Fruit fly (Drosophila melanogaster): ENCODE data around the gene ppk28.
A peak's percentile ranks its signal among the peaks of the same experiment; 100 is the strongest.

Gene ppk28

dm6 chrX:16834259-16834658 lies 28.4 kb downstream of the ppk28 start (continued):
- no peak for TF ChIP-seq amos (GFP tag; IDR thresholded peaks at IDR 0.05; ENCODE audit: partially characterized antibody)
- TF ChIP-seq CG4820 (GFP tag; optimal IDR thresholded peaks at IDR 0.05) = peak; percentile 17
- TF ChIP-seq Dbx (GFP tag; IDR thresholded peaks at IDR 0.05) = no peak
- peak; percentile 21 for TF ChIP-seq fd96Cb (tag; optimal IDR thresholded peaks at IDR 0.05)
- TF ChIP-seq CG10979 (tag; optimal IDR thresholded peaks at IDR 0.05) = peak; percentile 29
- peak; percentile 16 for TF ChIP-seq salm (tag; optimal IDR thresholded peaks at IDR 0.05)
- peak in 1 of 2 experiments; percentile 66 for TF ChIP-seq eve (GFP tag; optimal IDR thresholded peaks at IDR 0.05)
- peak; percentile 62 for TF ChIP-seq CG11504 (tag; optimal IDR thresholded peaks at IDR 0.05)
- TF ChIP-seq Xbp1 (GFP tag; optimal IDR thresholded peaks at IDR 0.05) = peak; percentile 43
- no peak for TF ChIP-seq psq (GFP tag; optimal IDR thresholded peaks at IDR 0.05)
- peak; percentile 27 for TF ChIP-seq fu2 (GFP tag; optimal IDR thresholded peaks at IDR 0.05)
- no peak for TF ChIP-seq CG10462 (GFP tag; optimal IDR thresholded peaks at IDR 0.05)
- no peak for TF ChIP-seq Hr39 (optimal IDR thresholded peaks at IDR 0.05)
- TF ChIP-seq dmrt99B (tag; optimal IDR thresholded peaks at IDR 0.05) = peak; percentile 64
- TF ChIP-seq corto (GFP tag; optimal IDR thresholded peaks at IDR 0.05) = no peak
- TF ChIP-seq Vsx1 (GFP tag; optimal IDR thresholded peaks at IDR 0.05) = no peak
- peak; percentile 75 for TF ChIP-seq CG7839 (tag; optimal IDR thresholded peaks at IDR 0.05)
- peak; percentile 31 for TF ChIP-seq NfI (GFP tag; optimal IDR thresholded peaks at IDR 0.05)
- no peak for TF ChIP-seq dmrt11E (tag; optimal IDR thresholded peaks at IDR 0.05)
- peak; percentile 37 for TF ChIP-seq CG9437 (GFP tag; optimal IDR thresholded peaks at IDR 0.05)
- no peak for TF ChIP-seq Lim3 (GFP tag; IDR thresholded peaks at IDR 0.05)
- no peak for TF ChIP-seq Aef1 (GFP tag; IDR thresholded peaks at IDR 0.05)
- peak; percentile 15 for TF ChIP-seq Hr3 (GFP tag; optimal IDR thresholded peaks at IDR 0.05)
- peak; percentile 42 for TF ChIP-seq chn (GFP tag; optimal IDR thresholded peaks at IDR 0.05)
- peak; percentile 87 for TF ChIP-seq sens (GFP tag)
- no peak for TF ChIP-seq rib (GFP tag; IDR thresholded peaks at IDR 0.05)
- no peak for TF ChIP-seq CkIIα-i1 (GFP tag; IDR thresholded peaks at IDR 0.05)
- peak; percentile 35 for TF ChIP-seq Fer1 (GFP tag; optimal IDR thresholded peaks at IDR 0.05)
- TF ChIP-seq CG15514 (GFP tag; optimal IDR thresholded peaks at IDR 0.05) = no peak
- TF ChIP-seq usp (GFP tag; optimal IDR thresholded peaks at IDR 0.05) = no peak
- TF ChIP-seq schlank (tag; optimal IDR thresholded peaks at IDR 0.05) = no peak
- peak; percentile 42; the same call in 1 of the 2 replicates for TF ChIP-seq CG9215 (GFP tag; IDR thresholded peaks at IDR 0.05)
- no peak for TF ChIP-seq croc (GFP tag; conservative IDR thresholded peaks at IDR 0.05)
- peak; percentile 54 for TF ChIP-seq CG12659 (GFP tag; optimal IDR thresholded peaks at IDR 0.05)
- TF ChIP-seq Nf-YC (tag; optimal IDR thresholded peaks at IDR 0.05) = peak; percentile 33
- TF ChIP-seq gsb (GFP tag; IDR thresholded peaks at IDR 0.05) = no peak
- TF ChIP-seq luna (GFP tag; optimal IDR thresholded peaks at IDR 0.05) = no peak
- no peak for TF ChIP-seq ham (GFP tag; IDR thresholded peaks at IDR 0.05)
- TF ChIP-seq CG2199 (GFP tag; IDR thresholded peaks at IDR 0.05) = no peak
- peak; percentile 32 for TF ChIP-seq CG11723 (GFP tag; optimal IDR thresholded peaks at IDR 0.05)
- TF ChIP-seq CG12942 (GFP tag; optimal IDR thresholded peaks at IDR 0.05) = peak; percentile 13
- no peak for TF ChIP-seq tx (GFP tag; optimal IDR thresholded peaks at IDR 0.05)
- no peak for TF ChIP-seq jumu (GFP tag; optimal IDR thresholded peaks at IDR 0.05)
- TF ChIP-seq BtbVII (GFP tag; optimal IDR thresholded peaks at IDR 0.05) = no peak
- peak; percentile 54 for TF ChIP-seq CG31441 (GFP tag; IDR thresholded peaks at IDR 0.05)
- TF ChIP-seq Sox102F (GFP tag; optimal IDR thresholded peaks at IDR 0.05) = peak; percentile 53
- no peak for TF ChIP-seq Dref (GFP tag; IDR thresholded peaks at IDR 0.05)
- TF ChIP-seq trem (tag; optimal IDR thresholded peaks at IDR 0.05) = no peak
- TF ChIP-seq tup (GFP tag; optimal IDR thresholded peaks at IDR 0.05) = no peak
- TF ChIP-seq phol (tag; optimal IDR thresholded peaks at IDR 0.05) = peak; percentile 45
- TF ChIP-seq crp (GFP tag; optimal IDR thresholded peaks at IDR 0.05) = no peak
- no peak for TF ChIP-seq Chrac-16 (GFP tag; optimal IDR thresholded peaks at IDR 0.05)

Measured in whole organism, embryonic.